Fruit fly (Drosophila melanogaster): Measurements from ENCODE around the gene MED30.

dm6 chr3L:630666-631065 lies 23.2 kb downstream of the MED30 start:
- no peak for TF ChIP-seq CG12236 (GFP tag; optimal IDR thresholded peaks at IDR 0.05)
- no peak for TF ChIP-seq ranshi (GFP tag; IDR thresholded peaks at IDR 0.05)
- no peak for TF ChIP-seq emc (GFP tag; optimal IDR thresholded peaks at IDR 0.05)
- no peak for TF ChIP-seq CG1602 (GFP tag; optimal IDR thresholded peaks at IDR 0.05)
- 0 out of 3 replicates have a peak, but pooled peaks have one; percentile 21 for TF ChIP-seq Aef1 (GFP tag; IDR thresholded peaks at IDR 0.05)
- no peak for TF ChIP-seq pho (GFP tag; optimal IDR thresholded peaks at IDR 0.05)
- no peak for TF ChIP-seq CG31441 (GFP tag; IDR thresholded peaks at IDR 0.05)
- no peak for TF ChIP-seq Mes4 (GFP tag; optimal IDR thresholded peaks at IDR 0.05)
- TF ChIP-seq CG17385 (GFP tag; optimal IDR thresholded peaks at IDR 0.05): no peak
- TF ChIP-seq CG1832 (GFP tag; optimal IDR thresholded peaks at IDR 0.05): no peak
- TF ChIP-seq CG4730 (GFP tag; IDR thresholded peaks at IDR 0.05): no peak
- TF ChIP-seq Mrtf (GFP tag; IDR thresholded peaks at IDR 0.05): no peak
- TF ChIP-seq CG7372 (GFP tag; IDR thresholded peaks at IDR 0.05): no peak

Measured in whole organism, embryonic.